Fruit fly (Drosophila melanogaster) S2 (cell line): ENCODE data around the gene lobo.
"Not testable (repeated sequence)": the region's sequence is repeated elsewhere in the genome, so short reads cannot be mapped to it uniquely, and the experiment has no call there.

Experiments used
- CG8478 ChIP-seq: fragments of >200 bp; optimal IDR thresholded peaks from 2 replicates; lab custom pipeline; 2018
- CTCF ChIP-seq, 2 experiments: fragments of >200 bp; optimal IDR thresholded peaks; 2 replicates each; lab custom pipeline; 2018

Gene lobo

DNA sequence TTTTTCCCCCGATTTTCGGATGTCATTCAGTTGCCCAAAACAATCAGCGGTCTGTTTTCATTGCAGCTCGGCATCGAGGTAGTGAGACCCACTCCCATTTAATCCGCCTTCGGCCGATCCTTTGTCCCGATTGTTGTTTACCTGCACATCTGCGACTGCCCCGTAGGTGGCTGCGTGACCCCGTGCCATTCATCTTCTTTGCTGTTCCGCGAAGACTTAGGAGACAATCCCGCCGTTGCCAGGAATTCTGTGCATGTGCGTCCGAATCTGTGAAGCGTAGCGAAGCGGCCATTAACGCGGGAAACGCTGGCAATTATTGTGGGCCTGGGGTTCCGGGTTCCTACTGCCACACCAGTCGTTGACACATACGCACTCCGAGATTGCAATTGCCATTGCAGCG, 20.6 kb downstream of the lobo start:
- TF ChIP-seq CTCF (optimal IDR thresholded peaks at IDR 0.05; lab: Kevin White, UChicago): no peak
- TF ChIP-seq CG8478 (lab: Kevin White, UChicago): no peak

- no peak for TF ChIP-seq CG8478 (lab: Kevin White, UChicago)
These were observed 21.2 kb downstream of the lobo start for dm6 chr3R:25172353-25172752.

DNA sequence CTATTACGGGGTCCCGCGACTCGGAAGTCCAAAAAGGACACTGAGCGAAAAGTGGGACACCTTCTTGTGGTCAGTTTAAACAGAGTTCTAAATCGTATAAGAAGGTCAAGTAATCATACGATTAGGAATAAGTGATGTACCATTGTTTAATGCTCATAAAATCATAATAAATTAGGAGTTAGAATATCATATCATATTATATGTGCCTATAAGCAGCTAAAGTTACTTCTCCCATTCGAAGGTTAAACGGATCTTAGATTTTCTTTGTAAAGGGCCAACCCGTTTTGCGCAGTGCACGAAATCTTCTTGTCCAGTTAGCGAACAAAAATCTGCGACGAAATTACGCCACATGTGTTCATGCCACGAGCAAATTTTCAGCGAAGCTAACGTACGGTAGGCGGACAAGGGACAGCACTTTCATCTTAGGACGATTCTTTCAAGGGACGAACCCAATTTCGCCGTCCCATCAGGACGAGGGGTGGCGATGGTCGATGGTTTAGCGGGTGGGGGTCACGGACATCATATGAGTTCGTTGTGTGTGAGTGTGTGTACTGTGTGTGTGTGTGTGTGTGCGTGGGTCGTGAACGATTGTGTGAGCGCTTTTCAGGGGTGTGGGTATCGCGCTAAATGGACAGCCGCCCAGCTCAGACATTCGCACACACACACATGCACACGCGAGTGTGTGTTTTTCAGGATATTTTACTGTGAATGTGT, 25.2 kb downstream of the lobo start:
- no peak for TF ChIP-seq CTCF (optimal IDR thresholded peaks at IDR 0.05; lab: Kevin White, UChicago)
- no peak for TF ChIP-seq CG8478 (lab: Kevin White, UChicago)

- no peak for TF ChIP-seq CG8478 (lab: Kevin White, UChicago)
- no peak for TF ChIP-seq CTCF (optimal IDR thresholded peaks at IDR 0.05; lab: Kevin White, UChicago)
These were observed 26.0 kb downstream of the lobo start for dm6 chr3R:25167407-25168191.

DNA sequence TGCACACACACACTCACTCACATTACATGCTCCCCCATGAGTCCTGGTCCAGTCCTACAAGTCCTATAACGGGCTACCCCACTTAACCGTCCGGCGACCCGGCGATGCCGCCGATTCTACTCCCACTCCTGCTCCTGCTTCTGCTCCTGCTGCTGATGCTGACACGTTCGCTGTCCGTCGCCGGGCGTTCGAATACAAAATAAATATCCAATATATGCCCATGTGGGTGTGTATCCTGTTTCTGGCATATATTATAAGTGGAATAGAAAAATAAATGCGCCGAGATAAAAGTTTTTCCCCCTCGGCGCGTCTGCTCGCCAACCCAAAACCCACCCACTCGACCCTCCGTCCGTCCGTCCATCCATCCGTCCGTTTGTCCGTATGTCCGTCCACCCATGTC, 26.8 kb downstream of the lobo start:
- TF ChIP-seq CG8478 (lab: Kevin White, UChicago) (no peak), CTCF (optimal IDR thresholded peaks at IDR 0.05; lab: Kevin White, UChicago) (no peak)

DNA sequence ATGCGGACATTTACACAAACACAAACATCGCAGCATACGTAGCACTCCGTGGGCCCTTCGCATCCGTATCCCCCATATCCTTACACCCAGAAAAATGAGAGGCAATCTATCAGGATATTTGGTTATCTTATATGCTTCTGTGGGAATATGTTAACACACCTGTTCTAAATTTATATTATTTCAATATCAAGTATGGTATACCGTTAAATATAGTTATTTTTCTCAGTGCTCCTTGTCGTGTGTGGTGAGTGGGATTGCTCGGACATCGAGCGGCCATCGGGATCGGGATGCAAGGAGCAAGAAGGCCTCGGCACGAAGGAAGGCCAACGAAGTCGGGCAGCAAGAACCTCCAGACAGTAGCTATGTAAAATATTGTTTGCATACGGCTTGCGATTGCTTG, 32.1 kb downstream of the lobo start:
- TF ChIP-seq CTCF (optimal IDR thresholded peaks at IDR 0.05; lab: Kevin White, UChicago) (no peak), CG8478 (lab: Kevin White, UChicago) (no peak)

dm6 chr3R:25152342-25152741, 41.2 kb downstream of the lobo start:
- TF ChIP-seq CTCF (optimal IDR thresholded peaks at IDR 0.05; lab: Kevin White, UChicago) (no peak), CG8478 (lab: Kevin White, UChicago) (no peak)

dm6 chr3R:25137565-25138367, 55.8 kb downstream of the lobo start, which contains the start of gene danr:
Gene danr (plus strand): TSS chr3R:25138072.
- TF ChIP-seq CTCF (optimal IDR thresholded peaks at IDR 0.05; lab: Kevin White, UChicago): no peak
- TF ChIP-seq CG8478 (lab: Kevin White, UChicago): no peak

dm6 chr3R:25131042-25131441, 62.5 kb downstream of the lobo start, which contains the start of gene Bili:
Gene Bili (plus strand): TSS chr3R:25131306.
- not testable (repeated sequence) for TF ChIP-seq CG8478 (lab: Kevin White, UChicago); CTCF (optimal IDR thresholded peaks at IDR 0.05; lab: Kevin White, UChicago)

- no peak for TF ChIP-seq CG8478 (lab: Kevin White, UChicago)
- TF ChIP-seq CTCF (optimal IDR thresholded peaks at IDR 0.05; lab: Kevin White, UChicago): no peak
These were observed 66.3 kb downstream of the lobo start, which contains the start of the genes Mocs2A, Mocs2B and Clbn for dm6 chr3R:25127231-25127689. Gene Mocs2A (minus strand): TSS chr3R:25127359. Gene Mocs2B (minus strand): TSS chr3R:25127359. Gene Clbn (plus strand): TSS chr3R:25127502.

DNA sequence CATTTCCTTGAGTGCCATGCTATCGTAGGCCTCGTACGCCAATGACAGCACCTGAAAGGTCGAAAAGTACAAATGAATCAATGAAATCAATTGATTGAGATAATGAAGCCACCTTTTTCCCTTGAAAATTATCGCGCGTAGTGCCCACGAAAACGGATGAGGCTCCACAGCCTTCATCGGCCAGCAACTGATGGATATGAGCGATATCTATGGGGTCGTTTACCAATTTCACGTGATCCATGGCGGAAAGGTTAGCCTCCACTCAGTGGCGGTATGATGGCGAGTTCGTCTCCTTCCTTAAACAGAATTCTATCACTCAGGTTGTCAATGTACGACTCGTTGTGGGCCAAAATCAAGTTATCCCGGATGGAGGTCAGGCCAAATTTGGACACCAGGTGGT, 66.8 kb downstream of the lobo start:
- TF ChIP-seq CTCF (optimal IDR thresholded peaks at IDR 0.05; lab: Kevin White, UChicago) (no peak), CG8478 (lab: Kevin White, UChicago) (no peak)

DNA sequence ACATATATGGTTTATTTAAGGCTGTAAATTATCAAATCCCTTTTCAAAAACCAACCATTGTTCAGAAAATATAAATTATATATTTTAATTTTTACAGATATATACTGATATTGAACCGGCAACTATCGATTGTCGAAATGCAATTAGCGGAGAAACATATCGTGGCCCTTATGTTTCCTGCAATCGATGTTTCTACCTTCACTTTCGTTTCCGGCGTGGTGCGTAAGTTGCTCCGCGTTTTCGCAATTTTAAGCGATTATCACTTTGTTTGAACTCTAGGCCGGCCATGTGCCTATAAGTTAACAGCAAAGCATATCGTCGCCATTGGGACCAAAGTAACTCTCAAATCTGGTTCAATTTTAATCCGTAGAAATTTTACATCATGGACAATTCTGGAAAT, 70.3 kb downstream of the lobo start, which contains the start of gene vig2:
Gene vig2 (plus strand): TSS at position 112 of the 400 bp plus-strand sequence.
- not testable (repeated sequence) for TF ChIP-seq CG8478 (lab: Kevin White, UChicago); CTCF (optimal IDR thresholded peaks at IDR 0.05; lab: Kevin White, UChicago)

dm6 chr3R:25122736-25123211, 70.8 kb downstream of the lobo start, which contains the start of the genes CG31510 and TTLL5:
Gene CG31510 (minus strand): TSS chr3R:25122920.
Gene TTLL5 (minus strand): TSS chr3R:25122920.
- TF ChIP-seq CG8478 (lab: Kevin White, UChicago) (no peak), CTCF (optimal IDR thresholded peaks at IDR 0.05; lab: Kevin White, UChicago) (no peak)
